Worm (Caenorhabditis elegans): Measurements from ENCODE around the gene T05A8.3.

T05A8.3 gene

DNA sequence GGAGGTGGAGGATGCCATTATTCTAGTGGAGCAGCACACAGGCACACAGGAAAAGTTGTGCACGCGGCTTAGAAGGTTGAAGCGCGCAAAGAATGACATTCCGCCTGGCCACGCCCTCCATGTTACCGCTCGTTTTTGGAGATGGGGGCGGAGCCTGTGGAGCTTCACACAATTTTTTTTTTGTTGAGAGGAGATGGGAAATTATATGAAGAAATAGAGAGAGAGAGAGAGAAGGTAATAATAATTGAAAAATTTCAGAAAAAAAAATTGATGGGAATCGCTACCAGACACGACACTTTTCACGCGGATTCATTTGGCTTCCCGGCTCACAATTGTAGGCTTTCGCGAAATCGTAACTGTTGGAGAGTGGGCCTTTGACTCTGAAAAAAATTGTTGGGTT is at the start of gene T05A8.3:
TSS of gene T05A8.3 (minus strand) at position 101 of the 400 bp plus-strand sequence.
- no peak for TF ChIP-seq fkh-2 (tag; optimal IDR thresholded peaks at IDR 0.05)
- no peak for TF ChIP-seq lsy-12 (tag; optimal IDR thresholded peaks at IDR 0.05)
- no peak for TF ChIP-seq nhr-11 (tag; optimal IDR thresholded peaks at IDR 0.05)
- no peak for TF ChIP-seq elt-1 (tag; optimal IDR thresholded peaks at IDR 0.05)
- TF ChIP-seq jun-1 (tag; optimal IDR thresholded peaks at IDR 0.05): no peak
- no peak for TF ChIP-seq unc-62 (GFP tag; optimal IDR thresholded peaks at IDR 0.05)
- TF ChIP-seq mdl-1 (tag; optimal IDR thresholded peaks at IDR 0.05): no peak
- no peak for TF ChIP-seq sea-2 (GFP tag; optimal IDR thresholded peaks at IDR 0.05)

- no peak for TF ChIP-seq ZK546.5 (tag; optimal IDR thresholded peaks at IDR 0.05)
- no peak for TF ChIP-seq zag-1 (tag; optimal IDR thresholded peaks at IDR 0.05)
- no peak for TF ChIP-seq nhr-28 (tag; optimal IDR thresholded peaks at IDR 0.05)
- no peak for TF ChIP-seq nhr-77 (tag; optimal IDR thresholded peaks at IDR 0.05)
- TF ChIP-seq hmg-11 (tag; optimal IDR thresholded peaks at IDR 0.05): no peak
- no peak for TF ChIP-seq lin-39 (tag; optimal IDR thresholded peaks at IDR 0.05)
- no peak for TF ChIP-seq nfya-1 (tag; optimal IDR thresholded peaks at IDR 0.05; ENCODE audit: insufficient read depth)
- TF ChIP-seq ceh-9 (tag; optimal IDR thresholded peaks at IDR 0.05): no peak
- TF ChIP-seq jun-1 (tag; optimal IDR thresholded peaks at IDR 0.05): no peak
- no peak for TF ChIP-seq unc-39 (tag; optimal IDR thresholded peaks at IDR 0.05)
- TF ChIP-seq elt-3 (tag; optimal IDR thresholded peaks at IDR 0.05): no peak
- no peak for TF ChIP-seq nhr-11 (tag; optimal IDR thresholded peaks at IDR 0.05)
These were observed 49.1 kb upstream of the T05A8.3 start, which contains the start of gene F08D12.15 for ce11 chrII:2766331-2766730. F08D12.15 (plus strand) TSS chrII:2766631.

DNA sequence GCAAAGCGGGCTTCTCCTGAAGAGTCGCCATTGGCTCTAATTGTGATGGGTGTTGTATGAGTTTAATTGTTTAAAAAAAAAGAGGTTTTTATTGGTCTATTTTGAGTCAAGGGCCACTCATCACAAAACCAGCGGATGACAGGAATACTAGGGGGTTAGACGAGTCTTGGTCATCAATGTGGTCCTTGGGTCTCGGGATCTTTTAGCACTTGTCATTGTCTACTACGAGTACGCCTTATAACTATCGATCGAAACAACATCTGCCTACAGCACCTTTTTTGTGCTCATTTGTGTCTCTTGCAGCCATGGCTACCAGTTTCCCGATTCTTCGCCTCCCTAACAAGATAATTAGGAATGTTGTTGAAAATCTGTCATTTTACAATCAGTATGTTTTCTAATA is 47.4 kb upstream of the T05A8.3 start, which contains the start of gene fbxb-108:
TSS of gene fbxb-108 (plus strand) at position 301 of the 400 bp plus-strand sequence.
- TF ChIP-seq nfya-1 (tag; optimal IDR thresholded peaks at IDR 0.05; ENCODE audit: insufficient read depth) (no peak), ama-1 (optimal IDR thresholded peaks at IDR 0.05) (no peak), sea-2 (GFP tag; optimal IDR thresholded peaks at IDR 0.05) (no peak)

ce11 chrII:2762108-2762507 is 44.9 kb upstream of the T05A8.3 start, which contains the start of gene fbxb-106:
fbxb-106 (plus strand) TSS chrII:2762408.
- TF ChIP-seq nhr-43 (tag; optimal IDR thresholded peaks at IDR 0.05; ENCODE audit: poor library complexity, severe bottlenecking) (no peak), elt-2 (tag; optimal IDR thresholded peaks at IDR 0.05) (no peak), ceh-9 (tag; optimal IDR thresholded peaks at IDR 0.05) (no peak), fkh-2 (tag; optimal IDR thresholded peaks at IDR 0.05) (no peak), nhr-237 (tag; optimal IDR thresholded peaks at IDR 0.05) (no peak), unc-62 (GFP tag; optimal IDR thresholded peaks at IDR 0.05) (no peak), elt-1 (tag; optimal IDR thresholded peaks at IDR 0.05) (no peak), pqm-1 (tag; optimal IDR thresholded peaks at IDR 0.05) (no peak), mml-1 (tag; optimal IDR thresholded peaks at IDR 0.05) (no peak), sea-2 (GFP tag; optimal IDR thresholded peaks at IDR 0.05) (no peak), egl-5 (tag; optimal IDR thresholded peaks at IDR 0.05) (no peak), eor-1 (tag; optimal IDR thresholded peaks at IDR 0.05) (no peak), lin-15B (tag; optimal IDR thresholded peaks at IDR 0.05) (no peak), ZK546.5 (tag; optimal IDR thresholded peaks at IDR 0.05) (no peak), elt-3 (tag; optimal IDR thresholded peaks at IDR 0.05) (no peak), zag-1 (tag; optimal IDR thresholded peaks at IDR 0.05) (no peak), nhr-28 (tag; optimal IDR thresholded peaks at IDR 0.05) (no peak), ztf-4 (tag; optimal IDR thresholded peaks at IDR 0.05) (no peak), nhr-77 (tag; optimal IDR thresholded peaks at IDR 0.05) (no peak), nhr-11 (tag; optimal IDR thresholded peaks at IDR 0.05) (no peak)

DNA sequence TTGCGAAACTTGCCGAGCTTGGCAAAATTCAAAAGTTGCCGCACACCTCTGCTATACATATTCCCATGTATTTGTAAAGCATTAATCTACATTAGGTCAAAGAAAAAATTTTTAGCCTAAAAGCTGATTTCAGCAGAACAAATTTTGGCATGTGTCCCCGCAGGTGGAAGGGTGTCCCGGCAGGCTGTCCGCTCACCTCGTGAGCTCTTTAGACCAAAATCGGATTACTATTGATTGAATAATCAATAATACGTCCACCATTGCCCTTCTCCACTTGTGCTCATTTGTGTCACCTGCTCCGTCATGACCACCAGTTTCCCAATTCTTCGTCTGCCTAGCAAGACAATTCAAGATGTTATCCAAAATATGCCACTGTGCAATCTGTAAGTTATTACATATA is 41.2 kb upstream of the T05A8.3 start, which contains the start of gene fbxb-107:
TSS of gene fbxb-107 (plus strand) at position 297 of the 400 bp plus-strand sequence.
- TF ChIP-seq ztf-4 (tag; optimal IDR thresholded peaks at IDR 0.05) (no peak), lsy-12 (tag; optimal IDR thresholded peaks at IDR 0.05) (no peak), elt-2 (tag; optimal IDR thresholded peaks at IDR 0.05) (no peak), elt-1 (tag; optimal IDR thresholded peaks at IDR 0.05) (no peak), sea-2 (GFP tag; optimal IDR thresholded peaks at IDR 0.05) (no peak)

DNA sequence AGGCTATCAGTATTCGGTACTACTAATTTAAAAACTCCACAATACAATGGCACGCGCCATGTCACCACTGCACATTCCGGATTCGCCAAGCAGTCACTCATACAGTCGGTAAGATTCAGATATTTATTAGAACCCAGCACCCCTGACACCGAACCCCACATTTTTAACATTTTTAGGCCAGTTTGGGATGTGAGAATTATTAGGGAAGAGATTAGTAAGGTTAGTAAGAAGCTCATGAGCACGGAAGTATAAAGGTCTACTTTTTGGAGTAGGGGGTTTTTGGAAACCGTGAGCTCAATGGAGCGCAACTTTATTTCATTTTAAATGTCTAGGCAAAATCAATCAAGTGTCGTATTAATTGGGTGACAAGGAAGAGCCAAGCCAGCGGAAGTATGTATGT is 40.7 kb upstream of the T05A8.3 start, which contains the start of gene F29A7.8:
TSS of gene F29A7.8 (minus strand) at position 101 of the 400 bp plus-strand sequence.
- TF ChIP-seq elt-3 (tag; optimal IDR thresholded peaks at IDR 0.05) (no peak), lin-39 (tag; optimal IDR thresholded peaks at IDR 0.05) (no peak), lsy-12 (tag; optimal IDR thresholded peaks at IDR 0.05) (no peak), ceh-82 (tag; optimal IDR thresholded peaks at IDR 0.05) (no peak), ceh-28 (tag; optimal IDR thresholded peaks at IDR 0.05) (no peak), tbx-2 (tag; optimal IDR thresholded peaks at IDR 0.05) (no peak), nhr-43 (tag; optimal IDR thresholded peaks at IDR 0.05; ENCODE audit: poor library complexity, severe bottlenecking) (no peak), nhr-11 (tag; optimal IDR thresholded peaks at IDR 0.05) (no peak), unc-39 (tag; optimal IDR thresholded peaks at IDR 0.05) (no peak), zag-1 (tag; optimal IDR thresholded peaks at IDR 0.05) (no peak)

Data from whole organism, L3 larva.